Fruit fly (Drosophila melanogaster) whole organism, embryonic: ENCODE results near the gene NimB3.

Source experiments
- Aef1 ChIP-seq: fragments of 200-800 bp; sonication (Bioruptor generic); IDR thresholded peaks from 3 replicates; pipeline ENCODE4 v1.3.6; 2022; ENCODE audit warnings: missing biosample characterization, missing genetic modification characterization
- Bdp1 ChIP-seq: fragments of 200-800 bp; sonication (Bioruptor generic); optimal IDR thresholded peaks from 3 replicates; lab custom pipeline; 2016; ENCODE audit warnings: missing biosample characterization, missing genetic modification characterization
- BtbVII ChIP-seq: fragments of 200-800 bp; sonication (Bioruptor generic); optimal IDR thresholded peaks from 3 replicates; lab custom pipeline; 2017; ENCODE audit warnings: missing biosample characterization, mild to moderate bottlenecking, missing genetic modification characterization
- Bteb2 ChIP-seq: fragments of 200-800 bp; sonication (Bioruptor generic); optimal IDR thresholded peaks from 2 replicates; lab custom pipeline; 2016; ENCODE audit warnings: missing biosample characterization, missing genetic modification characterization
- CG10543 ChIP-seq: fragments of 200-800 bp; sonication (Bioruptor generic); optimal IDR thresholded peaks from 3 replicates; lab custom pipeline; 2017; ENCODE audit warnings: missing biosample characterization, mild to moderate bottlenecking, missing genetic modification characterization, moderate library complexity
- CG11398 ChIP-seq: fragments of 200-800 bp; sonication (Bioruptor generic); optimal IDR thresholded peaks from 2 replicates; lab custom pipeline; 2016; ENCODE audit warnings: missing biosample characterization, missing genetic modification characterization
- CG11695 ChIP-seq: fragments of 200-800 bp; sonication (Bioruptor generic); IDR thresholded peaks from 3 replicates; pipeline ENCODE4 v1.3.6; 2022; ENCODE audit warnings: missing biosample characterization, missing genetic modification characterization
- CG12236 ChIP-seq: fragments of 200-800 bp; sonication (Bioruptor generic); optimal IDR thresholded peaks from 2 replicates; lab custom pipeline; 2016; ENCODE audit warnings: missing biosample characterization, missing genetic modification characterization
- CG12942 ChIP-seq: fragments of 200-800 bp; sonication (Bioruptor generic); optimal IDR thresholded peaks from 3 replicates; lab custom pipeline; 2016; ENCODE audit warnings: missing biosample characterization, missing genetic modification characterization
- CG14050 ChIP-seq: fragments of 200-800 bp; sonication (Bioruptor generic); IDR thresholded peaks from 3 replicates; pipeline ENCODE4 v1.3.6; 2022; ENCODE audit warnings: missing biosample characterization, missing genetic modification characterization
- CG15269 ChIP-seq: fragments of 200-800 bp; sonication (Bioruptor generic); optimal IDR thresholded peaks from 2 replicates; lab custom pipeline; 2018; ENCODE audit warnings: missing biosample characterization, mild to moderate bottlenecking, missing genetic modification characterization, moderate library complexity
- CG17186 ChIP-seq: fragments of 200-800 bp; sonication (Bioruptor generic); optimal IDR thresholded peaks from 3 replicates; lab custom pipeline; 2017; ENCODE audit warnings: missing biosample characterization, missing genetic modification reagents, missing genetic modification characterization
- CG17359 ChIP-seq: fragments of 200-800 bp; sonication (Bioruptor generic); optimal IDR thresholded peaks from 3 replicates; lab custom pipeline; 2018; ENCODE audit warnings: missing biosample characterization, mild to moderate bottlenecking, missing genetic modification characterization, moderate library complexity
- CG18764 ChIP-seq: fragments of 200-800 bp; sonication (Bioruptor generic); optimal IDR thresholded peaks from 3 replicates; lab custom pipeline; 2016; ENCODE audit warnings: missing biosample characterization, missing genetic modification characterization
- CG33213 ChIP-seq: fragments of 200-800 bp; sonication (Bioruptor generic); optimal IDR thresholded peaks from 3 replicates; lab custom pipeline; 2016; ENCODE audit warnings: missing biosample characterization, missing genetic modification characterization
- CG33557 ChIP-seq: fragments of 200-800 bp; sonication (Bioruptor generic); optimal IDR thresholded peaks from 2 replicates; lab custom pipeline; 2019; ENCODE audit warnings: missing biosample characterization, mild to moderate bottlenecking, missing genetic modification characterization, moderate library complexity
- CG34376 ChIP-seq: fragments of 200-800 bp; sonication (Bioruptor generic); optimal IDR thresholded peaks from 2 replicates; lab custom pipeline; 2018; ENCODE audit warnings: missing biosample characterization, mild to moderate bottlenecking, missing genetic modification characterization
- CG4730 ChIP-seq: fragments of 200-800 bp; sonication (Bioruptor generic); IDR thresholded peaks from 2 replicates; pipeline ENCODE4 v1.3.6; 2022; ENCODE audit warnings: missing biosample characterization, missing genetic modification characterization
- CG4854 ChIP-seq: fragments of 200-800 bp; sonication (Bioruptor generic); optimal IDR thresholded peaks from 2 replicates; lab custom pipeline; 2016; ENCODE audit warnings: missing biosample characterization, missing genetic modification characterization, inconsistent platforms
- CG7786 ChIP-seq: fragments of 200-800 bp; sonication (Bioruptor generic); optimal IDR thresholded peaks from 2 replicates; lab custom pipeline; 2016; ENCODE audit warnings: missing biosample characterization, missing genetic modification characterization
- CG9609 ChIP-seq: fragments of 200-800 bp; sonication (Bioruptor generic); optimal IDR thresholded peaks from 3 replicates; lab custom pipeline; 2016; ENCODE audit warnings: missing biosample characterization, missing genetic modification characterization
- CG9817 ChIP-seq: fragments of 200-800 bp; sonication (Bioruptor generic); optimal IDR thresholded peaks from 2 replicates; lab custom pipeline; 2018; ENCODE audit warnings: missing biosample characterization, mild to moderate bottlenecking, missing genetic modification characterization, moderate library complexity
- D19A ChIP-seq: fragments of 200-800 bp; optimal IDR thresholded peaks from 3 replicates; lab custom pipeline; 2019; ENCODE audit warnings: missing biosample characterization, mild to moderate bottlenecking, missing genetic modification characterization, moderate library complexity
- Dip2 ChIP-seq: fragments of 200-800 bp; sonication (Bioruptor generic); IDR thresholded peaks from 2 replicates; pipeline ENCODE4 v1.3.6; 2022; ENCODE audit warnings: missing biosample characterization, missing genetic modification characterization
- Dref ChIP-seq: fragments of 200-800 bp; sonication (Bioruptor generic); IDR thresholded peaks from 2 replicates; pipeline ENCODE4 v1.3.6; 2022; ENCODE audit warnings: missing biosample characterization, missing genetic modification characterization
- Med ChIP-seq: fragments of 200-800 bp; sonication (Bioruptor generic); peaks from one replicate; lab custom pipeline; 2016; ENCODE audit warnings: missing biosample characterization, missing genetic modification characterization, mild to moderate bottlenecking, inconsistent platforms, moderate library complexity
- Myb ChIP-seq: fragments of 200-800 bp; sonication (Bioruptor generic); optimal IDR thresholded peaks from 2 replicates; lab custom pipeline; 2016; ENCODE audit warnings: missing biosample characterization, missing genetic modification characterization
- Neu2 ChIP-seq: fragments of 200-800 bp; sonication (Bioruptor generic); optimal IDR thresholded peaks from 3 replicates; lab custom pipeline; 2016; ENCODE audit warnings: missing biosample characterization, missing genetic modification characterization, borderline replicate concordance
- Optix ChIP-seq: fragments of 200-800 bp; sonication (Bioruptor generic); IDR thresholded peaks from 3 replicates; pipeline ENCODE4 v1.3.6; 2022; ENCODE audit warnings: missing biosample characterization, missing genetic modification characterization
- Side ChIP-seq: fragments of 200-800 bp; sonication (Bioruptor generic); optimal IDR thresholded peaks from 2 replicates; lab custom pipeline; 2016; ENCODE audit warnings: missing biosample characterization, missing genetic modification characterization
- Sry-β ChIP-seq: fragments of 200-800 bp; sonication (Bioruptor generic); optimal IDR thresholded peaks from 2 replicates; lab custom pipeline; 2018; ENCODE audit warnings: missing biosample characterization, mild to moderate bottlenecking, missing genetic modification characterization, moderate library complexity
- TFAM ChIP-seq: fragments of 200-800 bp; sonication (Bioruptor generic); optimal IDR thresholded peaks from 2 replicates; lab custom pipeline; 2017; ENCODE audit warnings: missing biosample characterization, missing genetic modification characterization, inconsistent platforms
- Xbp1 ChIP-seq: fragments of 200-800 bp; sonication (Bioruptor generic); optimal IDR thresholded peaks from 3 replicates; lab custom pipeline; 2016; ENCODE audit warnings: missing biosample characterization, mild to moderate bottlenecking, missing genetic modification characterization
- amos ChIP-seq: fragments of 200-800 bp; sonication (Bioruptor generic); IDR thresholded peaks from 2 replicates; pipeline ENCODE4 v1.3.6; 2022; ENCODE audit warnings: missing biosample characterization, missing genetic modification characterization; ENCODE audit not compliant: partially characterized antibody
- cwo ChIP-seq: fragments of 200-800 bp; sonication (Bioruptor generic); optimal IDR thresholded peaks from 3 replicates; lab custom pipeline; 2017; ENCODE audit warnings: missing biosample characterization, missing genetic modification characterization, mild to moderate bottlenecking, moderate library complexity, missing genetic modification reagents
- dan ChIP-seq: fragments of 200-800 bp; sonication (Bioruptor generic); IDR thresholded peaks from 2 replicates; pipeline ENCODE4 v1.3.6; 2022; ENCODE audit warnings: missing biosample characterization, missing genetic modification characterization
- ewg ChIP-seq: fragments of 200-800 bp; sonication (Bioruptor generic); optimal IDR thresholded peaks from 3 replicates; lab custom pipeline; 2017; ENCODE audit warnings: mild to moderate bottlenecking, missing biosample characterization, missing genetic modification reagents, missing genetic modification characterization
- fd102C ChIP-seq: fragments of 200-800 bp; sonication (Bioruptor generic); optimal IDR thresholded peaks from 2 replicates; lab custom pipeline; 2018; ENCODE audit warnings: missing biosample characterization, mild to moderate bottlenecking, missing genetic modification characterization, moderate library complexity
- hbn ChIP-seq: fragments of 200-800 bp; sonication (Bioruptor generic); IDR thresholded peaks from 2 replicates; pipeline ENCODE4 v1.3.6; 2022; ENCODE audit warnings: missing biosample characterization, missing genetic modification characterization; ENCODE audit not compliant: partially characterized antibody
- jing ChIP-seq: fragments of 200-800 bp; sonication (Bioruptor generic); optimal IDR thresholded peaks from 2 replicates; lab custom pipeline; 2018; ENCODE audit warnings: missing biosample characterization, mild to moderate bottlenecking, missing genetic modification characterization
- ken ChIP-seq: fragments of 200-800 bp; sonication (Bioruptor generic); IDR thresholded peaks from 3 replicates; pipeline ENCODE4 v1.3.6; 2022; ENCODE audit warnings: missing biosample characterization, missing genetic modification characterization
- nerfin-2 ChIP-seq: fragments of 200-800 bp; sonication (Bioruptor generic); IDR thresholded peaks from 2 replicates; pipeline ENCODE4 v1.3.6; 2022; ENCODE audit warnings: missing biosample characterization, missing genetic modification characterization; ENCODE audit not compliant: partially characterized antibody
- oc ChIP-seq: fragments of 200-800 bp; sonication (Bioruptor generic); optimal IDR thresholded peaks from 2 replicates; lab custom pipeline; 2018; ENCODE audit warnings: missing biosample characterization, mild to moderate bottlenecking, missing genetic modification characterization, moderate library complexity
- row ChIP-seq: fragments of 200-800 bp; sonication (Bioruptor generic); IDR thresholded peaks from 3 replicates; pipeline ENCODE4 v1.3.6; 2022; ENCODE audit warnings: missing biosample characterization, missing genetic modification characterization
- scrt ChIP-seq: fragments of 200-800 bp; sonication (Bioruptor generic); optimal IDR thresholded peaks from 2 replicates; lab custom pipeline; 2018; ENCODE audit warnings: missing biosample characterization, mild to moderate bottlenecking, missing genetic modification characterization, moderate library complexity
- sd ChIP-seq: fragments of 200-800 bp; sonication (Bioruptor generic); optimal IDR thresholded peaks from 3 replicates; lab custom pipeline; 2018; ENCODE audit warnings: missing biosample characterization, mild to moderate bottlenecking, missing genetic modification characterization, moderate library complexity
- sim ChIP-seq: fragments of 200-800 bp; sonication (Bioruptor generic); IDR thresholded peaks from 2 replicates; pipeline ENCODE4 v1.3.6; 2022; ENCODE audit warnings: missing biosample characterization, missing genetic modification characterization
- stc ChIP-seq: fragments of 200-800 bp; sonication (Bioruptor generic); IDR thresholded peaks from 2 replicates; pipeline ENCODE4 v1.3.6; 2022; ENCODE audit warnings: missing biosample characterization, missing genetic modification characterization
- trem ChIP-seq: fragments of 200-800 bp; optimal IDR thresholded peaks from 3 replicates; lab custom pipeline; 2019; ENCODE audit warnings: missing biosample characterization, mild to moderate bottlenecking, missing genetic modification characterization, moderate library complexity
- ttk ChIP-seq: fragments of 200-800 bp; sonication (Bioruptor generic); IDR thresholded peaks from 2 replicates; pipeline ENCODE4 v2.1.2; 2022; ENCODE audit warnings: missing biosample characterization, missing genetic modification characterization

Gene NimB3

DNA sequence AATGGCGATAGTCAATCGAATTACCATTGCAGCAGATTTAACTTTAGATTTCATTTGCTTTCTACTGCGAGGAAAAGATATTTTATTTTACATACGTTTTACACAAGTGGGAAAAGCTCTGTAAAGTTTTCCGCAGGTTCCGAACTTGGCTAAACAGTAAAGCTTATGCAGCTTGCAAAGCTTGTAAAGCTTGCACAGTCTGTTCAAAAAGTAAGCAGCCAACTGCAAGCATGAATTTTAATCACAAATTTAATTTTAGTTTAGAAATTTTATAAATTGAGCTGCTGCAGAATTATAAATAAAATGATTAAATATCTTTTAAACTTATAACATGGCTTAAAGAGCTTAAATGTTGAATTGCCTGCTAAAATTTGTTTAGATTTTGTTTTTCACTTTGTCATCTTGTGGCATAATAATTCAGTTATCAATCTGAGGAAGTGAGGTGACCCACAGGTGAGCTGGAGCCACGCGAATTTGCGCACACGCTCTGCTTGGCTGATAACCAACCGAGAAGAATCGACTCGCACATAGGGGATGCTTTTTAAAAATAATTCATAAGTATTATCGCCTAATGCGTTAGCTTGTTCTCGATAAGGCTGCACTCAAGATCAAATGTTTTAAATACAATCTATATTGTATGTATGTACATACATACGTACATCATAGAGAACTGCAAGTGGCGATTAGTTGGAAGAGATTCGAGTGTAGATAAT is 44.0 kb upstream of the NimB3 start (continued):
- TF ChIP-seq stc (no peak), ttk (GFP tag; lab: Robert Waterston, UW) (peak; percentile 50; the same call in 1 of the 2 replicates), CG17186 (GFP tag; lab: Kevin White, UChicago) (no peak), CG33213 (GFP tag; lab: Kevin White, UChicago) (peak; percentile 4), D19A (tag; lab: Kevin White, UChicago) (peak; percentile 40), CG9609 (GFP tag; lab: Kevin White, UChicago) (no peak), row (peak; percentile 93), CG11398 (no peak), sd (tag; lab: Kevin White, UChicago) (no peak), CG12236 (GFP tag; lab: Kevin White, UChicago) (no peak), ken (GFP tag; lab: Robert Waterston, UW) (0 out of 3 replicates have a peak, but pooled peaks have one; percentile 50), Med (GFP tag; lab: Kevin White, UChicago) (peak; percentile 88), Bdp1 (GFP tag; lab: Kevin White, UChicago) (no peak), oc (tag; lab: Kevin White, UChicago) (no peak), dan (no peak), CG4730 (GFP tag; lab: Robert Waterston, UW) (no peak), cwo (GFP tag; lab: Kevin White, UChicago) (no peak), CG9817 (no peak), BtbVII (no peak), CG17359 (peak; percentile 48), CG14050 (peak; percentile 25; the same call in 1 of the 3 replicates), Bteb2 (GFP tag; lab: Kevin White, UChicago) (no peak), CG18764 (GFP tag; lab: Kevin White, UChicago) (no peak), Neu2 (GFP tag; lab: Kevin White, UChicago) (no peak), TFAM (GFP tag; lab: Kevin White, UChicago) (no peak), Optix (GFP tag; lab: Robert Waterston, UW) (no peak), CG15269 (peak; percentile 59), CG7786 (GFP tag; lab: Kevin White, UChicago) (no peak), Aef1 (no peak; the same call in 2 of the 3 replicates), trem (no peak), Side (no peak), sim (no peak), nerfin-2 (GFP tag; lab: Robert Waterston, UW) (no peak), hbn (GFP tag; lab: Robert Waterston, UW) (no peak), Sry-β (no peak), jing (GFP tag; lab: Kevin White, UChicago) (no peak), CG11695 (GFP tag; lab: Robert Waterston, UW) (peak; percentile 50; the same call in 1 of the 3 replicates), CG33557 (GFP tag; lab: Kevin White, UChicago) (no peak), amos (GFP tag; lab: Robert Waterston, UW) (peak; percentile 52; the same call in 1 of the 2 replicates), Dip2 (GFP tag; lab: Robert Waterston, UW) (no peak), CG34376 (no peak), ewg (GFP tag; lab: Kevin White, UChicago) (no peak), Xbp1 (GFP tag; lab: Kevin White, UChicago) (peak; percentile 36), fd102C (GFP tag; lab: Kevin White, UChicago) (no peak), Dref (GFP tag; lab: Robert Waterston, UW) (no peak), Myb (GFP tag; lab: Kevin White, UChicago) (no peak), CG4854 (GFP tag; lab: Kevin White, UChicago) (peak; percentile 35), scrt (peak; percentile 27), CG12942 (GFP tag; lab: Kevin White, UChicago) (no peak), CG10543 (GFP tag; lab: Kevin White, UChicago) (no peak)
